Worm (Caenorhabditis elegans): ENCODE measurements around the gene ced-7.

- no peak for TF ChIP-seq nhr-11 (tag; optimal IDR thresholded peaks at IDR 0.05)
- no peak for TF ChIP-seq ztf-4 (tag; optimal IDR thresholded peaks at IDR 0.05)
These were observed 15.5 kb downstream of the ced-7 start, which contains the start of gene C48B4.10 for ce11 chrIII:9564410-9564809.

Measured in whole organism, L2 larva.